Fruit fly (Drosophila melanogaster) Kc167 (cell line): ENCODE measurements around the gene Cht10.

Experiments
- Myc ChIP-seq: fragments of >200 bp; optimal IDR thresholded peaks from 2 replicates; lab custom pipeline; 2017; ENCODE audit warnings: missing external identifiers
- Sin3A ChIP-seq: fragments of >200 bp; optimal IDR thresholded peaks from 2 replicates; lab custom pipeline; 2018; ENCODE audit warnings: missing external identifiers
- h ChIP-seq: fragments of >200 bp; optimal IDR thresholded peaks from 3 replicates; lab custom pipeline; 2018; ENCODE audit warnings: missing external identifiers
- psq ChIP-seq: fragments of >200 bp; optimal IDR thresholded peaks from 2 replicates; lab custom pipeline; 2017; ENCODE audit warnings: missing external identifiers

dm6 chr2L:22981584-22981983 lies 44.1 kb downstream of the Cht10 start, which contains the start of gene cta:
- TF ChIP-seq psq (lab: Kevin White, UChicago) (no peak), Myc (lab: Kevin White, UChicago) (no peak), Sin3A (lab: Kevin White, UChicago) (no peak), h (no peak)
